Worm (Caenorhabditis elegans) whole organism, L4 larva: ENCODE results near the gene Y37H2A.14.

Experiments used
- ceh-28 ChIP-seq: fragments of 150-350 bp; optimal IDR thresholded peaks from 2 replicates; lab custom pipeline; 2014; ENCODE audit warnings: missing biosample characterization, missing genetic modification reagents, missing genetic modification characterization
- cey-2 ChIP-seq: sonication (generic microtip); optimal IDR thresholded peaks from 3 replicates; lab custom pipeline; 2017; ENCODE audit warnings: missing genetic modification characterization, mild to moderate bottlenecking, missing compliant biosample characterization, antibody characterized with exemption, borderline replicate concordance; ENCODE audit not compliant: insufficient read depth
- dmd-6 ChIP-seq: fragments of 200-800 bp; sonication (Bioruptor generic); IDR thresholded peaks from 2 replicates; pipeline ENCODE4 v1.3.6; 2022; ENCODE audit warnings: missing genetic modification reagents, missing genetic modification characterization, missing compliant biosample characterization
- dpl-1 ChIP-seq: fragments of 150-350 bp; optimal IDR thresholded peaks from 2 replicates; lab custom pipeline; 2014; ENCODE audit warnings: missing biosample characterization, missing genetic modification reagents, missing genetic modification characterization
- lin-13 ChIP-seq: fragments of 150-350 bp; optimal IDR thresholded peaks from 2 replicates; lab custom pipeline; 2014; ENCODE audit warnings: missing biosample characterization, missing genetic modification reagents, missing genetic modification characterization
- nhr-237 ChIP-seq: sonication (generic microtip); optimal IDR thresholded peaks from 2 replicates; lab custom pipeline; 2017; ENCODE audit warnings: missing biosample characterization, missing genetic modification characterization
- nhr-25 ChIP-seq: sonication (generic microtip); optimal IDR thresholded peaks from 2 replicates; lab custom pipeline; 2017; ENCODE audit warnings: missing genetic modification characterization, mild to moderate bottlenecking, missing compliant biosample characterization, antibody characterized with exemption, moderate library complexity, borderline replicate concordance; ENCODE audit not compliant: insufficient read depth
- nhr-77 ChIP-seq: fragments of 150-350 bp; optimal IDR thresholded peaks from 2 replicates; lab custom pipeline; 2014; ENCODE audit warnings: missing biosample characterization, missing genetic modification characterization
- skn-1 ChIP-seq: fragments of 150-350 bp; optimal IDR thresholded peaks from 2 replicates; lab custom pipeline; 2014; ENCODE audit warnings: missing biosample characterization, missing genetic modification characterization
- unc-62 ChIP-seq, 3 experiments: fragments of 150-350 bp in 1 of 3; sonication (generic microtip); optimal IDR thresholded peaks in 2 of 3; peaks in 1 of 3; 1 replicate in 1 of 3; 2 replicates in 2 of 3; lab custom pipeline; 2014 to 2017; ENCODE audit warnings: missing biosample characterization in 3 of 3, missing genetic modification characterization in 3 of 3, missing genetic modification reagents in 3 of 3, missing genotype in 1 of 3

- no peak for TF ChIP-seq lin-13 (GFP tag; lab: Kevin White, UChicago)
- TF ChIP-seq nhr-237 (tag; lab: Kevin White, UChicago), result no peak
- TF ChIP-seq dpl-1 (GFP tag; lab: Kevin White, UChicago), result no peak
- no peak for TF ChIP-seq cey-2 (tag; lab: Kevin White, UChicago)
- TF ChIP-seq unc-62 (GFP tag; optimal IDR thresholded peaks at IDR 0.05 in 1 of 2; lab: Kevin White, UChicago), result no peak
- no peak for TF ChIP-seq unc-62 (tag; optimal IDR thresholded peaks at IDR 0.05; lab: Kevin White, UChicago)
- no peak for TF ChIP-seq dmd-6 (GFP tag; lab: Robert Waterston, UW)
- no peak for TF ChIP-seq nhr-77
- no peak for TF ChIP-seq skn-1 (tag; lab: Kevin White, UChicago)
- TF ChIP-seq ceh-28 (tag; lab: Kevin White, UChicago), result no peak
- TF ChIP-seq nhr-25 (tag; lab: Kevin White, UChicago), result no peak
These were observed 35.1 kb downstream of the Y37H2A.14 start, which contains the start of gene C31G12.4 for ce11 chrV:18178659-18179058.
